Worm (Caenorhabditis elegans) whole organism, L1 larva: ENCODE measurements around the gene T05E12.9.
A peak's percentile ranks its signal among the peaks of the same experiment; 100 is the strongest.

Experiments used
- C04F5.9 ChIP-seq: sonication (generic microtip); optimal IDR thresholded peaks from 2 replicates; lab custom pipeline; 2016; ENCODE audit warnings: missing genetic modification characterization, missing compliant biosample characterization
- C16A3.4 ChIP-seq: fragments of 150-350 bp; optimal IDR thresholded peaks from 2 replicates; lab custom pipeline; 2014; ENCODE audit warnings: missing biosample characterization, missing genetic modification characterization
- C34B4.2 ChIP-seq: sonication (generic microtip); optimal IDR thresholded peaks from 2 replicates; lab custom pipeline; 2017; ENCODE audit warnings: mild to moderate bottlenecking, missing genetic modification characterization, missing compliant biosample characterization
- blmp-1 ChIP-seq: fragments of 150-350 bp; optimal IDR thresholded peaks from 2 replicates; lab custom pipeline; 2014; ENCODE audit warnings: missing biosample characterization, missing genetic modification characterization
- ceh-63 ChIP-seq: fragments of 200-800 bp; sonication (Bioruptor generic); optimal IDR thresholded peaks from 2 replicates; lab custom pipeline; 2018; ENCODE audit warnings: mild to moderate bottlenecking, missing genetic modification characterization, missing compliant biosample characterization
- ceh-88 ChIP-seq: fragments of 200-800 bp; sonication (Bioruptor generic); IDR thresholded peaks from 2 replicates; pipeline ENCODE4 v1.3.6; 2022; ENCODE audit warnings: missing genetic modification characterization, missing compliant biosample characterization
- ces-1 ChIP-seq: fragments of 150-350 bp; optimal IDR thresholded peaks from 2 replicates; lab custom pipeline; 2014; ENCODE audit warnings: missing biosample characterization, missing genetic modification reagents, missing genetic modification characterization
- dpl-1 ChIP-seq, 3 experiments: fragments of 150-350 bp in 2 of 3; sonication (generic microtip) in 1 of 3; optimal IDR thresholded peaks; 2 replicates each; lab custom pipeline; 2014 to 2017; ENCODE audit warnings: missing biosample characterization in 3 of 3, missing genetic modification characterization in 3 of 3, missing genetic modification reagents in 3 of 3
- dsc-1 ChIP-seq: sonication (generic microtip); optimal IDR thresholded peaks from 2 replicates; lab custom pipeline; 2016; ENCODE audit warnings: mild to moderate bottlenecking, missing genetic modification characterization, missing compliant biosample characterization
- efl-1 ChIP-seq, 4 experiments: fragments of 150-350 bp; optimal IDR thresholded peaks in 3 of 4; peaks in 1 of 4; 1 replicate in 1 of 4; 2 replicates in 3 of 4; lab custom pipeline; 2014; ENCODE audit warnings: missing biosample characterization in 2 of 4, missing genetic modification characterization in 2 of 4, missing genetic modification reagents in 2 of 4
- efl-3 ChIP-seq: fragments of 200-800 bp; sonication (Bioruptor generic); optimal IDR thresholded peaks from 2 replicates; lab custom pipeline; 2018; ENCODE audit warnings: mild to moderate bottlenecking, missing genetic modification characterization, missing compliant biosample characterization
- egl-13 ChIP-seq: sonication (generic microtip); optimal IDR thresholded peaks from 2 replicates; lab custom pipeline; 2016; ENCODE audit warnings: missing genotype, missing genetic modification reagents, missing genetic modification characterization, missing compliant biosample characterization
- egl-27 ChIP-seq, 2 experiments: fragments of 150-350 bp in 1 of 2; sonication (generic microtip); optimal IDR thresholded peaks; 3 replicates each; lab custom pipeline; 2017 to 2018; ENCODE audit warnings: missing biosample characterization in 2 of 2, missing genetic modification characterization in 2 of 2, missing genetic modification reagents in 2 of 2
- elt-3 ChIP-seq, 6 experiments: fragments of 150-350 bp in 1 of 6; sonication (generic microtip); optimal IDR thresholded peaks; 2 replicates each; lab custom pipeline; 2017 to 2018; ENCODE audit warnings: missing biosample characterization in 6 of 6, missing genetic modification characterization in 6 of 6, inconsistent platforms in 1 of 6
- ets-5 ChIP-seq: fragments of 200-800 bp; sonication (Bioruptor generic); IDR thresholded peaks from 2 replicates; pipeline ENCODE4 v1.3.6; 2022; ENCODE audit warnings: missing genetic modification characterization, missing compliant biosample characterization
- fkh-8 ChIP-seq: sonication (generic microtip); optimal IDR thresholded peaks from 2 replicates; lab custom pipeline; 2016; ENCODE audit warnings: mild to moderate bottlenecking, missing genetic modification characterization, missing compliant biosample characterization
- fos-1 ChIP-seq: fragments of 150-350 bp; optimal IDR thresholded peaks from 2 replicates; lab custom pipeline; 2014; ENCODE audit warnings: missing biosample characterization, missing genetic modification characterization
- hlh-4 ChIP-seq: sonication (generic microtip); optimal IDR thresholded peaks from 2 replicates; lab custom pipeline; 2016; ENCODE audit warnings: mild to moderate bottlenecking, missing genetic modification characterization, missing compliant biosample characterization
- lin-15B ChIP-seq: fragments of 150-350 bp; sonication (generic microtip); optimal IDR thresholded peaks from 3 replicates; lab custom pipeline; 2014; ENCODE audit warnings: missing biosample characterization, missing genetic modification characterization
- lin-35 ChIP-seq, 2 experiments: fragments of 150-350 bp; optimal IDR thresholded peaks; 2 replicates each; lab custom pipeline; 2014; ENCODE audit warnings: missing biosample characterization in 2 of 2, missing genetic modification characterization in 2 of 2, missing genetic modification reagents in 2 of 2
- lin-39 ChIP-seq: fragments of 150-350 bp; optimal IDR thresholded peaks from 2 replicates; lab custom pipeline; 2014; ENCODE audit warnings: missing biosample characterization, missing genetic modification reagents, missing genetic modification characterization
- mab-9 ChIP-seq: fragments of 200-800 bp; sonication (Bioruptor generic); IDR thresholded peaks from 2 replicates; pipeline ENCODE4 v1.3.6; 2022; ENCODE audit warnings: missing genetic modification reagents, missing genetic modification characterization, missing compliant biosample characterization
- mef-2 ChIP-seq: fragments of 150-350 bp; optimal IDR thresholded peaks from 2 replicates; lab custom pipeline; 2014; ENCODE audit warnings: missing biosample characterization, missing genetic modification characterization
- nhr-20 ChIP-seq: sonication (generic microtip); optimal IDR thresholded peaks from 2 replicates; lab custom pipeline; 2016; ENCODE audit warnings: mild to moderate bottlenecking, missing genetic modification characterization, missing compliant biosample characterization
- nhr-28 ChIP-seq: fragments of 150-350 bp; optimal IDR thresholded peaks from 2 replicates; lab custom pipeline; 2014; ENCODE audit warnings: missing biosample characterization, missing genetic modification characterization
- nhr-47 ChIP-seq: sonication (generic microtip); optimal IDR thresholded peaks from 2 replicates; lab custom pipeline; 2016; ENCODE audit warnings: mild to moderate bottlenecking, missing genetic modification characterization, moderate library complexity, missing compliant biosample characterization
- nhr-71 ChIP-seq: sonication (generic microtip); optimal IDR thresholded peaks from 2 replicates; lab custom pipeline; 2016; ENCODE audit warnings: mild to moderate bottlenecking, missing genetic modification characterization, moderate library complexity, missing compliant biosample characterization
- nhr-77 ChIP-seq: fragments of 150-350 bp; optimal IDR thresholded peaks from 2 replicates; lab custom pipeline; 2014; ENCODE audit warnings: missing biosample characterization, missing genetic modification characterization
- nhr-85 ChIP-seq: sonication (generic microtip); peaks from one replicate; lab custom pipeline; 2016; ENCODE audit warnings: missing genetic modification characterization, inconsistent platforms, missing compliant biosample characterization
- rnt-1 ChIP-seq: sonication (generic microtip); optimal IDR thresholded peaks from 2 replicates; lab custom pipeline; 2016; ENCODE audit warnings: mild to moderate bottlenecking, missing genetic modification characterization, moderate library complexity, missing compliant biosample characterization
- skn-1 ChIP-seq: fragments of 150-350 bp; optimal IDR thresholded peaks from 2 replicates; lab custom pipeline; 2014; ENCODE audit warnings: missing biosample characterization, missing genetic modification characterization
- swsn-7 ChIP-seq: sonication (generic microtip); optimal IDR thresholded peaks from 2 replicates; lab custom pipeline; 2016; ENCODE audit warnings: missing genetic modification characterization, missing compliant biosample characterization
- tlp-1 ChIP-seq: fragments of 150-350 bp; optimal IDR thresholded peaks from 2 replicates; lab custom pipeline; 2014; ENCODE audit warnings: missing biosample characterization, missing genetic modification characterization
- unc-130 ChIP-seq: fragments of 150-350 bp; optimal IDR thresholded peaks from 2 replicates; lab custom pipeline; 2017; ENCODE audit warnings: missing biosample characterization, missing genetic modification characterization, inconsistent platforms
- xbp-1 ChIP-seq: sonication (generic microtip); optimal IDR thresholded peaks from 2 replicates; lab custom pipeline; 2016; ENCODE audit warnings: missing genetic modification characterization, missing compliant biosample characterization
- zag-1 ChIP-seq: fragments of 150-350 bp; optimal IDR thresholded peaks from 2 replicates; lab custom pipeline; 2014; ENCODE audit warnings: missing biosample characterization, missing genetic modification characterization
- ztf-11 ChIP-seq, 2 experiments: sonication (generic microtip); optimal IDR thresholded peaks; 2 replicates each; lab custom pipeline; 2016 to 2017; ENCODE audit warnings: missing genetic modification characterization in 2 of 2, missing biosample characterization in 1 of 2, missing compliant biosample characterization in 1 of 2

T05E12.9 gene

ce11 chrV:17077889-17078288 is 4.7 kb downstream of the T05E12.9 start, which contains the start of gene T05E12.3:
Gene T05E12.3, minus strand, starts transcription at chrV:17077989.
- TF ChIP-seq dpl-1 (GFP tag; optimal IDR thresholded peaks at IDR 0.05; lab: Kevin White, UChicago) (no peak), mef-2 (tag; lab: Kevin White, UChicago) (no peak), hlh-4 (no peak), dsc-1 (tag; lab: Kevin White, UChicago) (no peak), egl-13 (tag; lab: Kevin White, UChicago) (no peak), ets-5 (GFP tag; lab: Robert Waterston, UW) (no peak), C16A3.4 (tag; lab: Kevin White, UChicago) (no peak), C34B4.2 (tag; lab: Kevin White, UChicago) (no peak), lin-39 (no peak), nhr-20 (tag; lab: Kevin White, UChicago) (no peak)

ce11 chrV:17075900-17076299 is 6.7 kb downstream of the T05E12.9 start, which contains the start of gene str-125:
Gene str-125, minus strand, starts transcription at chrV:17076000.
- TF ChIP-seq rnt-1 (tag; lab: Kevin White, UChicago) (no peak), ces-1 (no peak), fkh-8 (tag; lab: Kevin White, UChicago) (no peak), lin-35 (GFP tag; optimal IDR thresholded peaks at IDR 0.05; lab: Kevin White, UChicago) (no peak), nhr-47 (tag; lab: Kevin White, UChicago) (no peak), tlp-1 (tag; lab: Kevin White, UChicago) (no peak), dpl-1 (GFP tag; optimal IDR thresholded peaks at IDR 0.05; lab: Kevin White, UChicago) (no peak), mab-9 (GFP tag; lab: Robert Waterston, UW) (no peak), nhr-77 (tag; lab: Kevin White, UChicago) (no peak), ceh-88 (GFP tag; lab: Robert Waterston, UW) (no peak), nhr-28 (no peak)

ce11 chrV:17071578-17071977 is 11.0 kb downstream of the T05E12.9 start, which contains the start of gene srbc-14:
Gene srbc-14, minus strand, starts transcription at chrV:17071678.
- no peak for TF ChIP-seq ceh-63 (GFP tag; lab: Kevin White, UChicago)
- no peak for TF ChIP-seq unc-130 (tag; lab: Kevin White, UChicago)
- TF ChIP-seq elt-3 (tag; optimal IDR thresholded peaks at IDR 0.05; lab: Kevin White, UChicago): no peak
- no peak for TF ChIP-seq egl-27 (tag; optimal IDR thresholded peaks at IDR 0.05; lab: Kevin White, UChicago)
- no peak for TF ChIP-seq skn-1 (tag; lab: Kevin White, UChicago)
- no peak for TF ChIP-seq lin-15B (tag; lab: Kevin White, UChicago)
- TF ChIP-seq xbp-1 (tag; lab: Kevin White, UChicago): no peak
- TF ChIP-seq tlp-1 (tag; lab: Kevin White, UChicago): no peak
- TF ChIP-seq fos-1: no peak
- TF ChIP-seq swsn-7 (tag; lab: Kevin White, UChicago): no peak
- no peak for TF ChIP-seq nhr-85 (tag; lab: Kevin White, UChicago)
- TF ChIP-seq nhr-28: no peak
- no peak for TF ChIP-seq blmp-1 (tag; lab: Kevin White, UChicago)
- no peak for TF ChIP-seq nhr-47 (tag; lab: Kevin White, UChicago)
- no peak for TF ChIP-seq mab-9 (GFP tag; lab: Robert Waterston, UW)
- no peak for TF ChIP-seq C04F5.9
- TF ChIP-seq efl-3 (GFP tag; lab: Kevin White, UChicago): no peak
- TF ChIP-seq mef-2 (tag; lab: Kevin White, UChicago): no peak
- TF ChIP-seq ztf-11 (tag; optimal IDR thresholded peaks at IDR 0.05; lab: Kevin White, UChicago): no peak
- TF ChIP-seq, all 84 proteins: peak for 0

- TF ChIP-seq nhr-71: no peak
- TF ChIP-seq efl-1 (optimal IDR thresholded peaks at IDR 0.05; lab: Kevin White, UChicago): no peak
- TF ChIP-seq efl-1 (GFP tag; optimal IDR thresholded peaks at IDR 0.05 in 1 of 2; lab: Kevin White, UChicago): peak in 1 of 2 experiments; percentile 65
- no peak for TF ChIP-seq zag-1 (tag; lab: Kevin White, UChicago)
These were observed 13.8 kb downstream of the T05E12.9 start, which contains the start of gene T05E12.8 for ce11 chrV:17068839-17069238. Gene T05E12.8, plus strand, starts transcription at chrV:17069139.
